Worm (Caenorhabditis elegans): ENCODE results near the gene arc-1.
"Not testable (repeated sequence)": the region's sequence is repeated elsewhere in the genome, so short reads cannot be mapped to it uniquely, and the experiment has no call there.

arc-1 gene

DNA sequence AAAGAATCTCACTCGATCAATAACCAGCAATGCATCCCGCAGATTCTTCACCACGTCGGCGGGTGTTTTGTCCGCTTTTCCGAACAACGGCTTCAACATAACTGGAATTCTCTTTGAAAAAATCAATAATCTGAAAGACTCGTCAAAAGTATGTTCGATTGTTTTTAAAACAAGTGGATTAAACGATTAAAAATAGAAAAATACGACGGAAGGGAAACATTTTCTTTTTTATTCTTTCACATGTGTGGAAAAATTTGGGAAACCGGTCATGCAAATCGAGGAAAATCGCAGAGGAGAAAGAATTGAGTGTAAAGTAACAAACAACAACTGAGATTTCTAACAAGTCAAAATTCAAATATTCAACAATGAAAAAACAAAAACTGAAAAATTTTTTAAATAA is 28.8 kb downstream of the arc-1 start, which contains the start of gene mop-25.2:
Gene mop-25.2 (minus strand): TSS at position 101 of the 400 bp plus-strand sequence.
- no peak for TF ChIP-seq hmbx-1 (tag; optimal IDR thresholded peaks at IDR 0.05)
- no peak for TF ChIP-seq B0310.2 (tag; optimal IDR thresholded peaks at IDR 0.05)
- TF ChIP-seq ama-1 (optimal IDR thresholded peaks at IDR 0.05): no peak
- no peak for TF ChIP-seq ets-7 (tag; optimal IDR thresholded peaks at IDR 0.05)
- no peak for TF ChIP-seq ceh-13 (GFP tag; optimal IDR thresholded peaks at IDR 0.05)
- TF ChIP-seq pes-1 (GFP tag; IDR thresholded peaks at IDR 0.05): no peak
- no peak for TF ChIP-seq scrt-1 (GFP tag; IDR thresholded peaks at IDR 0.05)
- no peak for TF ChIP-seq ceh-36 (tag; optimal IDR thresholded peaks at IDR 0.05)
- TF ChIP-seq hnd-1 (tag; optimal IDR thresholded peaks at IDR 0.05): no peak
- TF ChIP-seq tbx-37 (GFP tag; conservative IDR thresholded peaks at IDR 0.05): no peak
- TF ChIP-seq sea-1 (GFP tag; conservative IDR thresholded peaks at IDR 0.05): no peak
- no peak for TF ChIP-seq tbx-11 (GFP tag; IDR thresholded peaks at IDR 0.05)
- TF ChIP-seq F13C5.2 (tag; optimal IDR thresholded peaks at IDR 0.05): no peak
- TF ChIP-seq hmg-4 (GFP tag; optimal IDR thresholded peaks at IDR 0.05): no peak
- no peak for TF ChIP-seq aly-1 (tag; optimal IDR thresholded peaks at IDR 0.05)
- no peak for TF ChIP-seq flt-1 (GFP tag; IDR thresholded peaks at IDR 0.05)
- TF ChIP-seq tra-4 (tag; optimal IDR thresholded peaks at IDR 0.05): no peak

DNA sequence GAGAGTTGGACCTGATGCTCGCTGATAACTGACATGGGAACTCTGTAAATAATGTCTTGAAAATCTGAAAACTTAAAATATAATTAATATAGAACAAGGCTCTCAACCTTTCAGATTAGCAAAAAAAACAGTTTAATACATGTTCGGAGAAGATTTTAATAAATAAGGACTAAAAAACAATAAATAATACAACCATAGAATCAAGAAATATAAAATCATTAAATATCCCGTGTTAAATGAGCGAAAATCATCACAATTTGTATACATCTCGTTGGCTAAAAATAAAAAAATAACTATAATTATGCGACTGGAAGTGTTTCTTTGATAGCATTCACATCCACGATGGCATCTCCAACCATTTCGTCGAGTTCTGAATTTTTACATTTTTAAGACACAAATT is 30.0 kb downstream of the arc-1 start, which contains the start of gene Y53C12A.10:
Gene Y53C12A.10 (minus strand): TSS at position 101 of the 400 bp plus-strand sequence.
- TF ChIP-seq scrt-1 (GFP tag; IDR thresholded peaks at IDR 0.05): no peak

DNA sequence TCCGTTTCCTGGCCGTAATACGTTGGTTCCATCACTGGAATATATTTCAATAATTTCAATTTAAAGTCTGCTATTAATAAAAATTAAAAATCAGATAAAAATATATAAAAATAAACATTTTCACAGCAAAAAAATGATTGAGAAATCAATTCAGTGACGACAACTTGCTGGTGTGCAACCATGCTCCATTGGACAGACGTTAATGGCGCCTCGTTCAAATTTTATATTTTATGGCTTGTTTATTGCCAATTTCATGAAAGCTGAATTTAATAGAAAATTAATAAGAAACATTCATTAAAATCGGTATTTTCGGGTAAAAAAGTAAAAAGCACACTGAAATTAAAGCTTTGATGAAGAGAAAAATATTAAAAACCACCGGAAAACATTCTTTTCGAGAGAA is 31.4 kb downstream of the arc-1 start, which contains the start of gene Y53C12A.3:
Gene Y53C12A.3 (minus strand): TSS at position 34 of the 400 bp plus-strand sequence.
- TF ChIP-seq B0310.2 (tag; optimal IDR thresholded peaks at IDR 0.05) (no peak), hnd-1 (tag; optimal IDR thresholded peaks at IDR 0.05) (no peak), F13C5.2 (tag; optimal IDR thresholded peaks at IDR 0.05) (peak; percentile 16), tbx-37 (GFP tag; conservative IDR thresholded peaks at IDR 0.05) (no peak), ceh-36 (tag; optimal IDR thresholded peaks at IDR 0.05) (no peak)

DNA sequence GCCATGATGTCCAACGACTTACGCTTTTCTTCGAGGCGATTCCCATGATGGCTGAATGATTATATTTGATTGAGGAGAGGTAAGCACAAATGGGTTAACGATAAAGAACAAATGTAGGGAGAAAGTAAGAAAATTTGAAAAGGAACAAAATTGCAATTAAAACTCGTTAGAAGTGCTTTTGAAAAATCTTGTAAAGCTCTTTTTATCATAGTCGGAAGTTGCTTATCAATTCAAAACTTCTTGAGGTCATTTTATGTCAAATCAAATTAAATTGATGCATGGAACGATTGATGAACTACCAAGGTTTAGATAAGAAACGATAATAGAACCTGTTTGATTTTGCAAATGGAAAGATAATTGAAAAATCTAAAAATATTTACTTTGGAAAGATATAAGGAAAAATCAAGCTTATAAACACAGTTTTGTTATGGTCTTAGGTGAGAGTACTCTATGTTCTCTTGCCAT is 34.1 kb downstream of the arc-1 start, which contains the start of gene glt-5:
Gene glt-5 (minus strand): TSS at position 51 of the 465 bp plus-strand sequence.
- TF ChIP-seq tra-4 (tag; optimal IDR thresholded peaks at IDR 0.05) (no peak), sea-1 (GFP tag; conservative IDR thresholded peaks at IDR 0.05) (no peak), flt-1 (GFP tag; IDR thresholded peaks at IDR 0.05) (no peak), hnd-1 (tag; optimal IDR thresholded peaks at IDR 0.05) (no peak)

DNA sequence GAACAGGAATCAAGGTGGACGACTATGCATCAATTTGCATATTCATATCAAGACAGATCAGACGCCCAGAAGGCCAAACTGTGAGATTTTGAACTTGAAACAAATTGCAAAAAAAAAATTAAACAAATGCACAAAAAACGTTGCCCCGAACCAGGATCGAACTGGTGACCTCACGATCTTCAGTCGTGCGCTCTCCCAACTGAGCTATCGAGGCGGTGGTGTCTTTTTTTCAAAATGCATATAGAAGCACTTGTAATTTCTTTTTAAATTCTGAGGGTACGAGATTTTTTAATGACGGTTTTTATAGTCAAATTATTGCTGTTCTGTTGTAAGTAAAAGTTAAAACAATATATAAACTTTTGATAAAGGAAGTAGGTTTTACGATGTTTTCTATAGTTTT is 38.3 kb downstream of the arc-1 start:
- TF ChIP-seq hnd-1 (tag; optimal IDR thresholded peaks at IDR 0.05): no peak
- 0 out of 2 replicates have a peak, but pooled peaks have one; percentile 28 for TF ChIP-seq sea-1 (GFP tag; conservative IDR thresholded peaks at IDR 0.05)
- 0 out of 2 replicates have a peak, but pooled peaks have one; percentile 27 for TF ChIP-seq scrt-1 (GFP tag; IDR thresholded peaks at IDR 0.05)

DNA sequence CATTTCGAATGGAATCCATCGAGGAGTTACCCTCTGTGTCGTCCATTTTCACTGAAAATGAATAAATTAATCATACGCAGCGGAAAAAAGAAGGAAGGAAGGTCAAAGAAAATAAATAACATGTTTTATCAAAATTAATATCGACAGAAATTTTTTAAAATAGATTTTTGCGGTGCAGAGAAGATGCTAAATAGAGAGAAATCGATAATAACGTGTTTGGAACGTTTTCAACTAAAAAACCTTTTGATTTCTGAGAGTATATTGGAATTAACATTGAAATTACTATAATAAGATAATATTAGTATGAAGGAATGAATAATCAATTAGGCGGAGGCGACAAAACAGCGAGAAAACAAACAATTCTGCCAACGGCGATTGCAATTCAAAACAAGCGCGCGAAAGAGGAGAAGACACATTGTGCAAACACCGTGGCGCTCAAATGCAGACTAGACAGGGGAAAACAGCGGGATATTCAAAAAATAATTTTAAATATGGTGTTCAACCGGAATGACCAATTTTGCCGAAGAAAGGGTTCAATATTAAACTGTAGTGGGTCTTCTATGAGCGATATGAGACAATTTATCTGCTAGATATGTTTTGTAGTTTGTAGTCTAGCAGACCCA is 41.8 kb downstream of the arc-1 start, which contains the start of gene wee-1.3:
Gene wee-1.3 (minus strand): TSS at position 51 of the 623 bp plus-strand sequence.
- TF ChIP-seq tbx-11 (GFP tag; IDR thresholded peaks at IDR 0.05) (no peak), hmg-4 (GFP tag; optimal IDR thresholded peaks at IDR 0.05) (peak; percentile 40), F13C5.2 (tag; optimal IDR thresholded peaks at IDR 0.05) (peak; percentile 74), sea-1 (GFP tag; conservative IDR thresholded peaks at IDR 0.05) (no peak), pes-1 (GFP tag; IDR thresholded peaks at IDR 0.05) (no peak), hmbx-1 (tag; optimal IDR thresholded peaks at IDR 0.05) (no peak), tbx-37 (GFP tag; conservative IDR thresholded peaks at IDR 0.05) (peak; percentile 7; the same call in 1 of the 2 replicates), ets-7 (tag; optimal IDR thresholded peaks at IDR 0.05) (no peak), scrt-1 (GFP tag; IDR thresholded peaks at IDR 0.05) (no peak), flt-1 (GFP tag; IDR thresholded peaks at IDR 0.05) (no peak), hnd-1 (tag; optimal IDR thresholded peaks at IDR 0.05) (no peak)

DNA sequence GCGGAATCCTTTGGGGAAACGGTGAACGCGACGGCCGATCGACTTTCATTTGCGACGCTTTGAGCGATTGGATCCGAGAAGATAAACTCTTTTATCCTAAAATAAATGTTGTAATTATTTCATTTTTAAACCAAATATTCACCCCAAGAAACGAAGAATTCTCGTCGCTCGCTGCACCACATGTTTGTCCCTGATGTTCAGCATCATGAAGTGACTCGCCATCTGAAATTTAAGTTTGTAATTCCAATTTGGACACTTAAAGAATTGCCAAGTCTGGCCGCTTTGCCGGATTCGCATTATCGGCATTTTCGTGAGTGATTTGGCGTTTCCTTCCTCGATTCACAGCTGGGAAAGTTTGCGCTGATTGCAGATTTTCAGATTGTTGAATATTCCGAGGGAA is 43.1 kb downstream of the arc-1 start, which contains the start of gene Y53C12A.6:
Gene Y53C12A.6 (minus strand): TSS at position 101 of the 400 bp plus-strand sequence.
- TF ChIP-seq flt-1 (GFP tag; IDR thresholded peaks at IDR 0.05) (no peak), pes-1 (GFP tag; IDR thresholded peaks at IDR 0.05) (no peak), aly-1 (tag; optimal IDR thresholded peaks at IDR 0.05) (no peak), hmbx-1 (tag; optimal IDR thresholded peaks at IDR 0.05) (no peak)

DNA sequence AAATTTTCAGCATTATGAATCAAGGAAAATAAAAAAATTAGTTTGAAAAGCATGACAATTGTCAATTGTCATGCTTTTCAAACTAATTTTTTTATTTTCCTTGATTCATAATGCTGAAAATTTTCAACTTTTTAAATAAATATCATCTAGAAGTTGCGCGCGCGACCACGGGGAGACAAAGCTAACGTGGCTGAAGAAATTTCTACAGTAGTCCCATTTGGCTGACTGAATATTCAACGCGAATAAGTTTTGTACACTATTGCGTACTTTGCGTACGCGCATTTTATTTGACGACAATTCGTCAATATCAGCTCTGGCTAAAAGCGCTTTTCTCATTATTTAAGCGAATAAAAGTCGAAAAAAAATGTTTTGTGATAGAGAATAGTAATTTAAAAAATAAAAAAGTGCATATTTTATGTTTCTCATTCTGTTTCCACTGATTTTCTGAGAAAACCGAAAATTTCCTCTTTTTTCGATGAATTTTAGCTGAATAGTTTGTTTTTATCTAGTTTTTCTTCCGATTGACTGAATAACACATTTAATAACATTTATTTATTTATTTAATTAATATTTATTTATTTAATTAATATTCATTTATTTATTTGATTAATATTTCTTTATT is 44.0 kb downstream of the arc-1 start, which contains the start of gene Y53C12A.11:
Gene Y53C12A.11 (minus strand): TSS at position 68 of the 622 bp plus-strand sequence.
- not testable (repeated sequence) for TF ChIP-seq ceh-36 (tag; optimal IDR thresholded peaks at IDR 0.05); tra-4 (tag; optimal IDR thresholded peaks at IDR 0.05); ama-1 (optimal IDR thresholded peaks at IDR 0.05)
